Fruit fly (Drosophila melanogaster) whole organism, prepupa: Measurements from ENCODE around the gene CG14657.
A peak's percentile ranks its signal among the peaks of the same experiment; 100 is the strongest.

ENCODE experiments used
- CG11294 ChIP-seq: fragments of 200-800 bp; sonication (Bioruptor generic); IDR thresholded peaks from 2 replicates; pipeline ENCODE4 v1.3.6; 2022; ENCODE audit warnings: missing biosample characterization, missing genetic modification characterization
- CG11762 ChIP-seq: fragments of 200-800 bp; sonication (Bioruptor generic); optimal IDR thresholded peaks from 3 replicates; lab custom pipeline; 2016; ENCODE audit warnings: missing biosample characterization, missing genetic modification characterization; ENCODE audit not compliant: insufficient read depth
- CG15336 ChIP-seq: fragments of 200-800 bp; sonication (Bioruptor generic); IDR thresholded peaks from 2 replicates; pipeline ENCODE4 v1.3.6; 2022; ENCODE audit warnings: missing biosample characterization, missing genetic modification characterization
- CG1621 ChIP-seq: fragments of 200-800 bp; sonication (Bioruptor generic); optimal IDR thresholded peaks from 3 replicates; lab custom pipeline; 2018; ENCODE audit warnings: missing biosample characterization, mild to moderate bottlenecking, missing genetic modification characterization
- CG16779 ChIP-seq: fragments of 200-800 bp; sonication (Bioruptor generic); optimal IDR thresholded peaks from 3 replicates; lab custom pipeline; 2017; ENCODE audit warnings: missing biosample characterization, mild to moderate bottlenecking, missing genetic modification characterization
- CG3032 ChIP-seq: fragments of 200-800 bp; optimal IDR thresholded peaks from 2 replicates; lab custom pipeline; 2019; ENCODE audit warnings: missing biosample characterization, mild to moderate bottlenecking, missing genetic modification characterization, moderate library complexity
- CG31627 ChIP-seq: fragments of 200-800 bp; sonication (Bioruptor generic); optimal IDR thresholded peaks from 3 replicates; lab custom pipeline; 2016; ENCODE audit warnings: missing biosample characterization, missing genetic modification characterization
- CG32006 ChIP-seq: fragments of 200-800 bp; sonication (Bioruptor generic); optimal IDR thresholded peaks from 3 replicates; lab custom pipeline; 2017; ENCODE audit warnings: missing biosample characterization, mild to moderate bottlenecking, missing genetic modification characterization
- CG34406 ChIP-seq: fragments of 200-800 bp; sonication (Bioruptor generic); optimal IDR thresholded peaks from 3 replicates; lab custom pipeline; 2016; ENCODE audit warnings: missing biosample characterization, missing genetic modification characterization
- CG3919 ChIP-seq: fragments of 200-800 bp; sonication (Bioruptor generic); optimal IDR thresholded peaks from 3 replicates; lab custom pipeline; 2016; ENCODE audit warnings: missing biosample characterization, missing genetic modification characterization
- CG4318 ChIP-seq: fragments of 200-800 bp; sonication (Bioruptor generic); optimal IDR thresholded peaks from 3 replicates; lab custom pipeline; 2017; ENCODE audit warnings: missing biosample characterization, mild to moderate bottlenecking, missing genetic modification characterization
- CG6854 ChIP-seq: fragments of 200-800 bp; sonication (Bioruptor generic); optimal IDR thresholded peaks from 2 replicates; lab custom pipeline; 2017; ENCODE audit warnings: missing biosample characterization, mild to moderate bottlenecking, missing genetic modification characterization
- CG8119 ChIP-seq: fragments of 200-800 bp; sonication (Bioruptor generic); IDR thresholded peaks from 3 replicates; pipeline ENCODE4 v1.3.6; 2022; ENCODE audit warnings: missing biosample characterization, missing genetic modification characterization
- CG8632 ChIP-seq: fragments of 200-800 bp; sonication (Bioruptor generic); optimal IDR thresholded peaks from 3 replicates; lab custom pipeline; 2016; ENCODE audit warnings: missing biosample characterization, missing genetic modification characterization
- Eip78C ChIP-seq: fragments of 200-800 bp; sonication (Bioruptor generic); peaks from one replicate; lab custom pipeline; 2016; ENCODE audit warnings: missing biosample characterization, missing genetic modification characterization
- Ets21C ChIP-seq: fragments of 200-800 bp; sonication (Bioruptor generic); optimal IDR thresholded peaks from 3 replicates; lab custom pipeline; 2016; ENCODE audit warnings: missing biosample characterization, missing genetic modification characterization
- Ets96B ChIP-seq: fragments of 200-800 bp; optimal IDR thresholded peaks from 2 replicates; lab custom pipeline; 2019; ENCODE audit warnings: missing biosample characterization, mild to moderate bottlenecking, missing genetic modification characterization, moderate library complexity
- Gug ChIP-seq: fragments of 200-800 bp; sonication (Bioruptor generic); IDR thresholded peaks from 2 replicates; pipeline ENCODE4 v1.3.6; 2022; ENCODE audit warnings: missing biosample characterization, missing genetic modification characterization
- Hr38 ChIP-seq: sonication (Bioruptor generic); optimal IDR thresholded peaks from 2 replicates; lab custom pipeline; 2016; ENCODE audit warnings: missing biosample characterization, missing genetic modification characterization
- Hr39 ChIP-seq: fragments of 200-800 bp; sonication (Bioruptor generic); optimal IDR thresholded peaks from 2 replicates; lab custom pipeline; 2016; ENCODE audit warnings: missing biosample characterization, missing genetic modification characterization
- Hr4 ChIP-seq: fragments of 200-800 bp; sonication (Bioruptor generic); optimal IDR thresholded peaks from 3 replicates; lab custom pipeline; 2016; ENCODE audit warnings: missing biosample characterization, missing genetic modification characterization
- Lpt ChIP-seq: fragments of 200-800 bp; sonication (Bioruptor generic); optimal IDR thresholded peaks from 3 replicates; lab custom pipeline; 2016; ENCODE audit warnings: missing biosample characterization, missing genetic modification characterization
- Met ChIP-seq: fragments of 200-800 bp; sonication (Bioruptor generic); optimal IDR thresholded peaks from 3 replicates; lab custom pipeline; 2016; ENCODE audit warnings: missing biosample characterization, missing genetic modification characterization
- OdsH ChIP-seq: fragments of 200-800 bp; sonication (Bioruptor generic); optimal IDR thresholded peaks from 3 replicates; lab custom pipeline; 2016; ENCODE audit warnings: missing biosample characterization, missing genetic modification characterization
- Smox ChIP-seq: fragments of 200-800 bp; sonication (Bioruptor generic); optimal IDR thresholded peaks from 3 replicates; lab custom pipeline; 2016; ENCODE audit warnings: missing biosample characterization, missing genetic modification characterization
- Sox102F ChIP-seq: fragments of 200-800 bp; sonication (Bioruptor generic); optimal IDR thresholded peaks from 2 replicates; lab custom pipeline; 2016; ENCODE audit warnings: missing biosample characterization, mild to moderate bottlenecking, missing genetic modification characterization
- Sox14 ChIP-seq: fragments of 200-800 bp; sonication (Bioruptor generic); optimal IDR thresholded peaks from 3 replicates; lab custom pipeline; 2016; ENCODE audit warnings: missing biosample characterization, missing genetic modification characterization
- Sox15 ChIP-seq: fragments of 200-800 bp; sonication (Bioruptor generic); optimal IDR thresholded peaks from 3 replicates; lab custom pipeline; 2016; ENCODE audit warnings: missing biosample characterization, missing genetic modification characterization
- achi ChIP-seq: fragments of 200-800 bp; sonication (Bioruptor generic); optimal IDR thresholded peaks from 3 replicates; lab custom pipeline; 2016; ENCODE audit warnings: missing biosample characterization, missing genetic modification characterization
- acj6 ChIP-seq: fragments of 200-800 bp; sonication (Bioruptor generic); optimal IDR thresholded peaks from 3 replicates; lab custom pipeline; 2016; ENCODE audit warnings: missing biosample characterization, missing genetic modification characterization
- eg ChIP-seq: fragments of 200-800 bp; sonication (Bioruptor generic); IDR thresholded peaks from 3 replicates; pipeline ENCODE4 v1.3.6; 2022; ENCODE audit warnings: missing biosample characterization, missing genetic modification characterization
- fd59A ChIP-seq: fragments of 200-800 bp; sonication (Bioruptor generic); optimal IDR thresholded peaks from 2 replicates; lab custom pipeline; 2017; ENCODE audit warnings: missing biosample characterization, mild to moderate bottlenecking, missing genetic modification characterization, missing genetic modification reagents
- fd85E ChIP-seq: fragments of 200-800 bp; sonication (Bioruptor generic); optimal IDR thresholded peaks from 3 replicates; lab custom pipeline; 2016; ENCODE audit warnings: missing biosample characterization, missing genetic modification characterization
- fkh ChIP-seq: fragments of 200-800 bp; sonication (Bioruptor generic); optimal IDR thresholded peaks from 3 replicates; lab custom pipeline; 2017; ENCODE audit warnings: missing biosample characterization, mild to moderate bottlenecking, missing genetic modification characterization, moderate library complexity
- net ChIP-seq: fragments of 200-800 bp; sonication (Bioruptor generic); optimal IDR thresholded peaks from 3 replicates; lab custom pipeline; 2016; ENCODE audit warnings: missing biosample characterization, missing genetic modification characterization
- pdm3 ChIP-seq: fragments of 200-800 bp; sonication (Bioruptor generic); optimal IDR thresholded peaks from 3 replicates; lab custom pipeline; 2016; ENCODE audit warnings: missing biosample characterization, missing genetic modification characterization
- salr ChIP-seq, 2 experiments: fragments of 200-800 bp; sonication (Bioruptor generic); optimal IDR thresholded peaks; 3 replicates each; lab custom pipeline; 2016 to 2018; ENCODE audit warnings: missing biosample characterization in 2 of 2, missing genetic modification characterization in 2 of 2, mild to moderate bottlenecking in 1 of 2
- ss ChIP-seq, 2 experiments: fragments of 200-800 bp; sonication (Bioruptor generic); optimal IDR thresholded peaks; 2 replicates in 1 of 2; 3 replicates in 1 of 2; lab custom pipeline; 2017 to 2018; ENCODE audit warnings: mild to moderate bottlenecking in 2 of 2, missing biosample characterization in 2 of 2, missing genetic modification characterization in 2 of 2, moderate library complexity in 1 of 2
- svp ChIP-seq: fragments of 200-800 bp; sonication (Bioruptor generic); peaks from one replicate; lab custom pipeline; 2016; ENCODE audit warnings: missing biosample characterization, missing genetic modification characterization
- topi ChIP-seq: fragments of 200-800 bp; sonication (Bioruptor generic); optimal IDR thresholded peaks from 3 replicates; lab custom pipeline; 2016; ENCODE audit warnings: missing biosample characterization, missing genetic modification characterization
- vri ChIP-seq: fragments of 200-800 bp; sonication (Bioruptor generic); optimal IDR thresholded peaks from 3 replicates; lab custom pipeline; 2016; ENCODE audit warnings: missing biosample characterization, mild to moderate bottlenecking, missing genetic modification characterization

The CG14657 gene

dm6 chr3R:4804126-4804649 lies 17.0 kb downstream of the CG14657 start:
- TF ChIP-seq CG8632 (GFP tag; lab: Kevin White, UChicago), result no peak
- peak in 1 of 2 experiments; percentile 24 for TF ChIP-seq ss (GFP tag; optimal IDR thresholded peaks at IDR 0.05; lab: Kevin White, UChicago)
- no peak for TF ChIP-seq achi
- TF ChIP-seq Sox102F, result no peak
- TF ChIP-seq Eip78C (GFP tag; lab: Kevin White, UChicago), result peak; percentile 64
- TF ChIP-seq pdm3, result no peak
- no peak for TF ChIP-seq fd85E
- TF ChIP-seq CG6854 (GFP tag; lab: Kevin White, UChicago), result no peak
- TF ChIP-seq fd59A (GFP tag; lab: Kevin White, UChicago), result no peak
- TF ChIP-seq acj6 (GFP tag; lab: Kevin White, UChicago), result no peak
- TF ChIP-seq Met (GFP tag; lab: Kevin White, UChicago), result no peak
- no peak for TF ChIP-seq CG1621 (tag; lab: Kevin White, UChicago)
- TF ChIP-seq salr (GFP tag; optimal IDR thresholded peaks at IDR 0.05; lab: Kevin White, UChicago), result no peak
- TF ChIP-seq Hr38 (GFP tag; lab: Kevin White, UChicago), result no peak
- TF ChIP-seq Lpt (GFP tag; lab: Kevin White, UChicago), result no peak
- peak; percentile 11 for TF ChIP-seq Hr4 (GFP tag; lab: Kevin White, UChicago)
- TF ChIP-seq CG15336, result no peak
- no peak for TF ChIP-seq Hr39
- peak; percentile 30; the same call in 1 of the 3 replicates for TF ChIP-seq CG8119 (GFP tag; lab: Robert Waterston, UW)
- no peak for TF ChIP-seq Ets96B (tag; lab: Kevin White, UChicago)
- no peak for TF ChIP-seq Ets21C (GFP tag; lab: Kevin White, UChicago)
- TF ChIP-seq CG16779 (tag; lab: Kevin White, UChicago), result peak; percentile 1
- no peak for TF ChIP-seq CG11762 (GFP tag; lab: Kevin White, UChicago)
- no peak for TF ChIP-seq svp
- TF ChIP-seq CG31627, result no peak
- TF ChIP-seq Smox (GFP tag; lab: Kevin White, UChicago), result no peak

dm6 chr3R:4798025-4798424 lies 23.2 kb downstream of the CG14657 start:
- TF ChIP-seq Sox14 (no peak), Hr38 (GFP tag; lab: Kevin White, UChicago) (no peak), CG4318 (GFP tag; lab: Kevin White, UChicago) (no peak), Sox102F (no peak), CG1621 (tag; lab: Kevin White, UChicago) (no peak), CG3919 (GFP tag; lab: Kevin White, UChicago) (no peak), svp (no peak), vri (GFP tag; lab: Kevin White, UChicago) (no peak), net (GFP tag; lab: Kevin White, UChicago) (no peak), CG31627 (no peak), Lpt (GFP tag; lab: Kevin White, UChicago) (no peak), CG3032 (tag; lab: Kevin White, UChicago) (no peak), topi (GFP tag; lab: Kevin White, UChicago) (no peak), fkh (GFP tag; lab: Kevin White, UChicago) (no peak), Eip78C (GFP tag; lab: Kevin White, UChicago) (no peak), CG32006 (no peak)

- TF ChIP-seq Gug (GFP tag; lab: Robert Waterston, UW) (no peak), CG34406 (no peak), CG3032 (tag; lab: Kevin White, UChicago) (no peak), Hr38 (GFP tag; lab: Kevin White, UChicago) (no peak), CG1621 (tag; lab: Kevin White, UChicago) (no peak), CG8632 (GFP tag; lab: Kevin White, UChicago) (no peak), CG8119 (GFP tag; lab: Robert Waterston, UW) (no peak), Sox15 (GFP tag; lab: Kevin White, UChicago) (no peak), Sox102F (no peak), OdsH (GFP tag; lab: Kevin White, UChicago) (no peak), svp (no peak), fd59A (GFP tag; lab: Kevin White, UChicago) (no peak), Eip78C (GFP tag; lab: Kevin White, UChicago) (no peak), fkh (GFP tag; lab: Kevin White, UChicago) (no peak), Hr4 (GFP tag; lab: Kevin White, UChicago) (no peak), topi (GFP tag; lab: Kevin White, UChicago) (no peak), eg (GFP tag; lab: Robert Waterston, UW) (no peak), Smox (GFP tag; lab: Kevin White, UChicago) (no peak), Ets96B (tag; lab: Kevin White, UChicago) (no peak), CG11294 (no peak)
These were observed 23.6 kb downstream of the CG14657 start for dm6 chr3R:4797585-4797984.
